Fruit fly (Drosophila melanogaster) whole organism, embryonic: Measurements from ENCODE around the gene Pxd.

ENCODE experiments used
- Abd-B ChIP-seq: fragments of 200-800 bp; sonication (Bioruptor generic); optimal IDR thresholded peaks from 2 replicates; lab custom pipeline; 2018; ENCODE audit warnings: missing biosample characterization, mild to moderate bottlenecking, missing genetic modification characterization, moderate library complexity
- Bdp1 ChIP-seq: fragments of 200-800 bp; sonication (Bioruptor generic); optimal IDR thresholded peaks from 3 replicates; lab custom pipeline; 2016; ENCODE audit warnings: missing biosample characterization, missing genetic modification characterization
- Bgb ChIP-seq: fragments of 200-800 bp; sonication (Bioruptor generic); IDR thresholded peaks from 2 replicates; pipeline ENCODE4 v1.3.6; 2022; ENCODE audit warnings: missing biosample characterization, missing genetic modification characterization; ENCODE audit not compliant: partially characterized antibody
- CG1024 ChIP-seq: fragments of 200-800 bp; sonication (Bioruptor generic); IDR thresholded peaks from 2 replicates; pipeline ENCODE4 v1.3.6; 2022; ENCODE audit warnings: missing biosample characterization, missing genetic modification characterization
- CG10267 ChIP-seq: fragments of 200-800 bp; sonication (Bioruptor generic); optimal IDR thresholded peaks from 2 replicates; lab custom pipeline; 2018; ENCODE audit warnings: missing biosample characterization, mild to moderate bottlenecking, missing genetic modification characterization, moderate library complexity
- CG10654 ChIP-seq: fragments of 200-800 bp; sonication (Bioruptor generic); optimal IDR thresholded peaks from 2 replicates; lab custom pipeline; 2016; ENCODE audit warnings: missing biosample characterization, missing genetic modification characterization
- CG11085 ChIP-seq: fragments of 200-800 bp; sonication (Bioruptor generic); IDR thresholded peaks from 2 replicates; pipeline ENCODE4 v1.3.6; 2022; ENCODE audit warnings: missing biosample characterization, missing genetic modification characterization
- CG11560 ChIP-seq: fragments of 200-800 bp; sonication (Bioruptor generic); IDR thresholded peaks from 3 replicates; pipeline ENCODE4 v1.3.6; 2022; ENCODE audit warnings: missing biosample characterization, missing genetic modification characterization
- CG14667 ChIP-seq: fragments of 200-800 bp; sonication (Bioruptor generic); IDR thresholded peaks from 2 replicates; pipeline ENCODE4 v1.3.6; 2022; ENCODE audit warnings: missing biosample characterization, missing genetic modification characterization
- CG14860 ChIP-seq: fragments of 200-800 bp; sonication (Bioruptor generic); IDR thresholded peaks from 3 replicates; pipeline ENCODE4 v1.3.6; 2022; ENCODE audit warnings: missing biosample characterization, missing genetic modification characterization; ENCODE audit not compliant: partially characterized antibody
- CG15601 ChIP-seq: fragments of 200-800 bp; sonication (Bioruptor generic); optimal IDR thresholded peaks from 3 replicates; lab custom pipeline; 2019; ENCODE audit warnings: missing biosample characterization, mild to moderate bottlenecking, missing genetic modification characterization, moderate library complexity
- CG1602 ChIP-seq: fragments of 200-800 bp; sonication (Bioruptor generic); optimal IDR thresholded peaks from 3 replicates; lab custom pipeline; 2016; ENCODE audit warnings: missing biosample characterization, missing genetic modification characterization
- CG1603 ChIP-seq: fragments of 200-800 bp; sonication (Bioruptor generic); optimal IDR thresholded peaks from 2 replicates; lab custom pipeline; 2019; ENCODE audit warnings: missing biosample characterization, mild to moderate bottlenecking, missing genetic modification characterization, moderate library complexity
- CG16813 ChIP-seq: fragments of 200-800 bp; sonication (Bioruptor generic); IDR thresholded peaks from 3 replicates; pipeline ENCODE4 v1.3.6; 2022; ENCODE audit warnings: missing biosample characterization, missing genetic modification characterization; ENCODE audit not compliant: partially characterized antibody
- CG17829 ChIP-seq: fragments of 200-800 bp; optimal IDR thresholded peaks from 2 replicates; lab custom pipeline; 2019; ENCODE audit warnings: missing biosample characterization, mild to moderate bottlenecking, missing genetic modification characterization, moderate library complexity
- CG34422 ChIP-seq: fragments of 200-800 bp; sonication (Bioruptor generic); IDR thresholded peaks from 3 replicates; pipeline ENCODE4 v1.3.6; 2022; ENCODE audit warnings: missing biosample characterization, missing genetic modification characterization
- CG42726 ChIP-seq: fragments of 200-800 bp; sonication (Bioruptor generic); IDR thresholded peaks from 2 replicates; pipeline ENCODE4 v1.3.6; 2022; ENCODE audit warnings: missing biosample characterization, missing genetic modification characterization; ENCODE audit not compliant: partially characterized antibody
- CG4854 ChIP-seq: fragments of 200-800 bp; sonication (Bioruptor generic); optimal IDR thresholded peaks from 2 replicates; lab custom pipeline; 2016; ENCODE audit warnings: missing biosample characterization, missing genetic modification characterization, inconsistent platforms
- CG5953 ChIP-seq: fragments of 200-800 bp; sonication (Bioruptor generic); IDR thresholded peaks from 2 replicates; pipeline ENCODE4 v1.3.6; 2022; ENCODE audit warnings: missing biosample characterization, missing genetic modification characterization
- CG6854 ChIP-seq: fragments of 200-800 bp; sonication (Bioruptor generic); optimal IDR thresholded peaks from 3 replicates; lab custom pipeline; 2017; ENCODE audit warnings: missing biosample characterization, mild to moderate bottlenecking, missing genetic modification characterization
- CG8478 ChIP-seq: fragments of >200 bp; optimal IDR thresholded peaks from 2 replicates; lab custom pipeline; 2018
- CG9932 ChIP-seq: fragments of 200-800 bp; sonication (Bioruptor generic); IDR thresholded peaks from 2 replicates; pipeline ENCODE4 v1.3.6; 2022; ENCODE audit warnings: missing biosample characterization, missing genetic modification characterization
- CoRest ChIP-seq: fragments of 200-800 bp; sonication (Bioruptor generic); optimal IDR thresholded peaks from 3 replicates; lab custom pipeline; 2018; ENCODE audit warnings: missing biosample characterization, mild to moderate bottlenecking, missing genetic modification characterization, moderate library complexity
- Deaf1 ChIP-seq: fragments of 200-800 bp; optimal IDR thresholded peaks from 3 replicates; lab custom pipeline; 2019; ENCODE audit warnings: missing biosample characterization, mild to moderate bottlenecking, missing genetic modification characterization, moderate library complexity
- Dek ChIP-seq: fragments of 200-800 bp; sonication (Bioruptor generic); optimal IDR thresholded peaks from 3 replicates; lab custom pipeline; 2019; ENCODE audit warnings: missing biosample characterization, mild to moderate bottlenecking, missing genetic modification characterization, moderate library complexity
- Elba2 ChIP-seq: fragments of 200-800 bp; sonication (Bioruptor generic); optimal IDR thresholded peaks from 3 replicates; lab custom pipeline; 2016; ENCODE audit warnings: missing biosample characterization, missing genetic modification characterization
- HmgZ ChIP-seq: fragments of 200-800 bp; sonication (Bioruptor generic); optimal IDR thresholded peaks from 2 replicates; lab custom pipeline; 2018; ENCODE audit warnings: missing biosample characterization, mild to moderate bottlenecking, missing genetic modification characterization
- Hr39 ChIP-seq: fragments of >200 bp; optimal IDR thresholded peaks from 2 replicates; lab custom pipeline; 2017
- Neu2 ChIP-seq: fragments of 200-800 bp; sonication (Bioruptor generic); optimal IDR thresholded peaks from 3 replicates; lab custom pipeline; 2016; ENCODE audit warnings: missing biosample characterization, missing genetic modification characterization, borderline replicate concordance
- Nf-YC ChIP-seq: fragments of 200-800 bp; optimal IDR thresholded peaks from 3 replicates; lab custom pipeline; 2019; ENCODE audit warnings: missing biosample characterization, mild to moderate bottlenecking, missing genetic modification characterization, moderate library complexity
- NfI ChIP-seq: fragments of 200-800 bp; sonication (Bioruptor generic); optimal IDR thresholded peaks from 3 replicates; lab custom pipeline; 2018; ENCODE audit warnings: missing biosample characterization, mild to moderate bottlenecking, missing genetic modification characterization, moderate library complexity
- Ptx1 ChIP-seq: fragments of 200-800 bp; sonication (Bioruptor generic); IDR thresholded peaks from 2 replicates; pipeline ENCODE4 v1.3.6; 2022; ENCODE audit warnings: missing biosample characterization, missing genetic modification characterization
- Spps ChIP-seq: fragments of 200-800 bp; sonication (Bioruptor generic); optimal IDR thresholded peaks from 2 replicates; lab custom pipeline; 2018; ENCODE audit warnings: missing biosample characterization, mild to moderate bottlenecking, missing genetic modification characterization
- ab ChIP-seq: fragments of 200-800 bp; sonication (Bioruptor generic); optimal IDR thresholded peaks from 2 replicates; lab custom pipeline; 2016; ENCODE audit warnings: missing biosample characterization, missing genetic modification characterization
- az2 ChIP-seq: fragments of 200-800 bp; sonication (Bioruptor generic); optimal IDR thresholded peaks from 3 replicates; lab custom pipeline; 2016; ENCODE audit warnings: missing biosample characterization, missing genetic modification characterization
- bigmax ChIP-seq: fragments of 200-800 bp; sonication (Bioruptor generic); optimal IDR thresholded peaks from 2 replicates; lab custom pipeline; 2018; ENCODE audit warnings: missing biosample characterization, mild to moderate bottlenecking, missing genetic modification characterization
- br ChIP-seq: fragments of >200 bp; optimal IDR thresholded peaks from 2 replicates; lab custom pipeline; 2017
- dan ChIP-seq: fragments of 200-800 bp; sonication (Bioruptor generic); IDR thresholded peaks from 2 replicates; pipeline ENCODE4 v1.3.6; 2022; ENCODE audit warnings: missing biosample characterization, missing genetic modification characterization
- hb ChIP-seq: fragments of 200-800 bp; sonication (Bioruptor generic); IDR thresholded peaks from 3 replicates; pipeline ENCODE4 v1.3.6; 2022; ENCODE audit warnings: missing biosample characterization, missing genetic modification characterization; ENCODE audit not compliant: partially characterized antibody
- insv ChIP-seq, 2 experiments: fragments of 200-800 bp; sonication (Bioruptor generic); optimal IDR thresholded peaks; 3 replicates each; lab custom pipeline; 2016 to 2018; ENCODE audit warnings: missing biosample characterization in 2 of 2, missing genetic modification characterization in 2 of 2
- klu ChIP-seq: fragments of 200-800 bp; sonication (Bioruptor generic); IDR thresholded peaks from 2 replicates; pipeline ENCODE4 v1.3.6; 2022; ENCODE audit warnings: missing biosample characterization, missing genetic modification characterization
- p53 ChIP-seq: fragments of 200-800 bp; sonication (Bioruptor generic); optimal IDR thresholded peaks from 2 replicates; lab custom pipeline; 2016; ENCODE audit warnings: missing biosample characterization, missing genetic modification characterization
- pho ChIP-seq: fragments of 200-800 bp; sonication (Bioruptor generic); optimal IDR thresholded peaks from 2 replicates; lab custom pipeline; 2016; ENCODE audit warnings: missing biosample characterization, missing genetic modification characterization
- pita ChIP-seq: fragments of 200-800 bp; sonication (Bioruptor generic); optimal IDR thresholded peaks from 2 replicates; lab custom pipeline; 2017; ENCODE audit warnings: missing biosample characterization, mild to moderate bottlenecking, missing genetic modification characterization
- pros ChIP-seq: fragments of 200-800 bp; sonication (Bioruptor generic); optimal IDR thresholded peaks from 3 replicates; lab custom pipeline; 2019; ENCODE audit warnings: missing biosample characterization, mild to moderate bottlenecking, missing genetic modification characterization, moderate library complexity
- slbo ChIP-seq: fragments of 200-800 bp; sonication (Bioruptor generic); IDR thresholded peaks from 2 replicates; pipeline ENCODE4 v1.3.6; 2022; ENCODE audit warnings: missing biosample characterization, missing genetic modification characterization
- tgo ChIP-seq: fragments of 200-800 bp; sonication (Bioruptor generic); IDR thresholded peaks from 3 replicates; pipeline ENCODE4 v1.3.6; 2022; ENCODE audit warnings: missing biosample characterization, missing genetic modification characterization
- tio ChIP-seq: fragments of 200-800 bp; sonication (Bioruptor generic); optimal IDR thresholded peaks from 2 replicates; lab custom pipeline; 2017; ENCODE audit warnings: missing biosample characterization, missing genetic modification characterization, inconsistent platforms
- ttk ChIP-seq: fragments of 200-800 bp; sonication (Bioruptor generic); IDR thresholded peaks from 2 replicates; pipeline ENCODE4 v2.1.2; 2022; ENCODE audit warnings: missing biosample characterization, missing genetic modification characterization
- wor ChIP-seq: fragments of 200-800 bp; sonication (Bioruptor generic); IDR thresholded peaks from 2 replicates; pipeline ENCODE4 v1.3.6; 2022; ENCODE audit warnings: missing biosample characterization, missing genetic modification characterization
- yki ChIP-seq: fragments of >200 bp; optimal IDR thresholded peaks from 3 replicates; lab custom pipeline; 2018
- zen ChIP-seq: fragments of 200-800 bp; sonication (Bioruptor generic); optimal IDR thresholded peaks from 3 replicates; lab custom pipeline; 2018; ENCODE audit warnings: missing biosample characterization, mild to moderate bottlenecking, missing genetic modification characterization, moderate library complexity

Pxd gene

dm6 chr3R:16977745-16978305 lies 36.6 kb upstream of the Pxd start, which contains the start of gene Actn3 (continued):
- TF ChIP-seq br (lab: Kevin White, UChicago) (no peak), Elba2 (GFP tag; lab: Kevin White, UChicago) (peak; percentile 75), CG4854 (GFP tag; lab: Kevin White, UChicago) (no peak), hb (no peak), NfI (GFP tag; lab: Kevin White, UChicago) (no peak), CG11085 (GFP tag; lab: Robert Waterston, UW) (0 out of 2 replicates have a peak, but pooled peaks have one; percentile 7), Neu2 (GFP tag; lab: Kevin White, UChicago) (no peak), Hr39 (no peak), ab (GFP tag; lab: Kevin White, UChicago) (no peak), CG16813 (peak; percentile 48; the same call in 2 of the 3 replicates), Nf-YC (peak; percentile 3), Bgb (GFP tag; lab: Robert Waterston, UW) (peak; percentile 73), pho (GFP tag; lab: Kevin White, UChicago) (no peak), Bdp1 (GFP tag; lab: Kevin White, UChicago) (no peak), Ptx1 (GFP tag; lab: Robert Waterston, UW) (no peak), bigmax (GFP tag; lab: Kevin White, UChicago) (no peak), tgo (GFP tag; lab: Robert Waterston, UW) (no peak), CG14860 (GFP tag; lab: Robert Waterston, UW) (peak; percentile 11; the same call in 1 of the 3 replicates), wor (no peak), ttk (GFP tag; lab: Robert Waterston, UW) (no peak), az2 (GFP tag; lab: Kevin White, UChicago) (no peak), CG1024 (GFP tag; lab: Robert Waterston, UW) (no peak), CoRest (tag; lab: Kevin White, UChicago) (peak; percentile 24), CG14667 (GFP tag; lab: Robert Waterston, UW) (no peak), CG34422 (no peak), CG17829 (peak; percentile 33), Deaf1 (tag; lab: Kevin White, UChicago) (no peak), p53 (GFP tag; lab: Kevin White, UChicago) (no peak), dan (GFP tag; lab: Robert Waterston, UW) (no peak), CG10267 (tag; lab: Kevin White, UChicago) (no peak), CG42726 (GFP tag; lab: Robert Waterston, UW) (0 out of 2 replicates have a peak, but pooled peaks have one; percentile 38), pita (GFP tag; lab: Kevin White, UChicago) (peak; percentile 71), Abd-B (GFP tag; lab: Kevin White, UChicago) (peak; percentile 57), Spps (tag; lab: Kevin White, UChicago) (no peak), insv (GFP tag; optimal IDR thresholded peaks at IDR 0.05; lab: Kevin White, UChicago) (peak in 1 of 2 experiments; percentile 100), zen (tag; lab: Kevin White, UChicago) (peak; percentile 65), CG5953 (GFP tag; lab: Robert Waterston, UW) (no peak), tio (GFP tag; lab: Kevin White, UChicago) (no peak), klu (GFP tag; lab: Robert Waterston, UW) (no peak), Dek (peak; percentile 48), CG6854 (GFP tag; lab: Kevin White, UChicago) (no peak), HmgZ (tag; lab: Kevin White, UChicago) (peak; percentile 67), CG15601 (tag; lab: Kevin White, UChicago) (peak; percentile 49), yki (lab: Kevin White, UChicago) (peak; percentile 40), CG9932 (GFP tag; lab: Robert Waterston, UW) (no peak), CG11560 (tag; lab: Robert Waterston, UW) (peak; percentile 78; the same call in 2 of the 3 replicates), slbo (GFP tag; lab: Robert Waterston, UW) (no peak), CG1603 (tag; lab: Kevin White, UChicago) (no peak), CG8478 (no peak), CG1602 (GFP tag; lab: Kevin White, UChicago) (no peak), CG10654 (no peak), pros (GFP tag; lab: Kevin White, UChicago) (no peak)
